Worm (Caenorhabditis elegans) whole organism, mixed stage, embryonic: Measurements from ENCODE around the gene F23A7.3.

Source experiments
- blmp-1 ChIP-seq: fragments of 150-350 bp; optimal IDR thresholded peaks from 2 replicates; lab custom pipeline; 2014; ENCODE audit warnings: missing biosample characterization, missing genetic modification characterization
- ces-1 ChIP-seq: fragments of 150-350 bp; optimal IDR thresholded peaks from 2 replicates; lab custom pipeline; 2014; ENCODE audit warnings: missing biosample characterization, missing genetic modification reagents, missing genetic modification characterization
- nhr-237 ChIP-seq: fragments of 150-350 bp; optimal IDR thresholded peaks from 2 replicates; lab custom pipeline; 2014; ENCODE audit warnings: missing biosample characterization, missing genetic modification characterization
- nhr-28 ChIP-seq: fragments of 150-350 bp; optimal IDR thresholded peaks from 2 replicates; lab custom pipeline; 2014; ENCODE audit warnings: missing biosample characterization, missing genetic modification characterization
- unc-62 ChIP-seq: fragments of 150-350 bp; optimal IDR thresholded peaks from 2 replicates; lab custom pipeline; 2014; ENCODE audit warnings: missing biosample characterization, missing genetic modification reagents, missing genetic modification characterization

- no peak for TF ChIP-seq nhr-237
- TF ChIP-seq nhr-28 (tag; lab: Kevin White, UChicago): no peak
- no peak for TF ChIP-seq ces-1 (GFP tag; lab: Kevin White, UChicago)
- TF ChIP-seq blmp-1 (tag; lab: Kevin White, UChicago): no peak
- TF ChIP-seq unc-62 (GFP tag; lab: Kevin White, UChicago): no peak
Measured at ce11 chrX:16218306-16218705, 1.5 kb upstream of the F23A7.3 start.
